Fruit fly (Drosophila melanogaster) whole organism: Measurements from ENCODE around the gene Shc.

Experiments
- CG8478 ChIP-seq: fragments of >200 bp; optimal IDR thresholded peaks from 2 replicates; lab custom pipeline; 2018; ENCODE audit warnings: inconsistent platforms
- Dll ChIP-seq: fragments of >200 bp; optimal IDR thresholded peaks from 2 replicates; lab custom pipeline; 2017
- EcR ChIP-seq, 2 experiments: fragments of >200 bp; optimal IDR thresholded peaks; 2 replicates each; lab custom pipeline; 2017; ENCODE audit warnings: missing biosample characterization in 2 of 2, missing genetic modification characterization in 2 of 2, missing genetic modification reagents in 2 of 2
- pan ChIP-seq: fragments of >200 bp; optimal IDR thresholded peaks from 2 replicates; lab custom pipeline; 2017
- psq ChIP-seq: fragments of >200 bp; optimal IDR thresholded peaks from 2 replicates; lab custom pipeline; 2017
- usp ChIP-seq: fragments of >200 bp; optimal IDR thresholded peaks from 2 replicates; lab custom pipeline; 2017; ENCODE audit warnings: missing biosample characterization, missing genetic modification characterization, mixed read lengths

Gene Shc

DNA sequence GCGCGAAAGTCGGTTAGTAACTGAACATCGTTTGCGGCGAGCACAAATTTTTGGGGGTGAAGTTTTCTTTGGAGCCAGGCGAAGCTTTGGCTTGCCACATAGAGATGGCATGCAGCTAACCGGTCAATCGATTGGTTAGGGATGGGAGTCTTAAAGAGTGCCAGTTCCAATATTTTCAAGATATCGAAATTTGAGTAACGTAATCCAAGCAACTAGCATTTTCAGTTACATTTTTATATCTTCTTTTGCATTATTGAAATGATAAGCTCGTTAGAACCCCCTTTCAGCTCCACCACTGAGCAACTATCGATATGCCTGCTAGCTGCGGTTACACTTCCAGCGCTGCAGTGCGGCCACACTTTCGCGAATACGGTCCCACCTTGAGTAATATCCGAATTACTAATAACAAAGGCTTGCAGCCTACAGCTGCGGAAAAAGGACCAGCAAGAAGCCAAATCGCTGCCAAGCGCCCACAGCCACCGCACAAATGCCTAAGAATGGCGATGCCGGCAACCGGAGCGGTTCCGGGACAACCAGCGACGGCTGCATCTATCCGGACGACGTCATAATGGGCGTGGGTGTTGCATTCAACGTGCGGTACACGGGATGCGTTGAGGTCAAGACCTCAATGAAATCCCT lies at the start of gene Shc, which contains the start of gene Atat:
TSS of gene Shc (plus strand) at position 355 of the 639 bp plus-strand sequence.
TSS of gene Atat (minus strand) at position 103 of the 639 bp plus-strand sequence.
- TF ChIP-seq EcR (GFP tag; optimal IDR thresholded peaks at IDR 0.05; lab: Kevin White, UChicago) (no peak), Dll (lab: Kevin White, UChicago) (no peak), CG8478 (lab: Kevin White, UChicago) (no peak), pan (lab: Kevin White, UChicago) (no peak), usp (GFP tag; lab: Kevin White, UChicago) (no peak), psq (lab: Kevin White, UChicago) (no peak)

DNA sequence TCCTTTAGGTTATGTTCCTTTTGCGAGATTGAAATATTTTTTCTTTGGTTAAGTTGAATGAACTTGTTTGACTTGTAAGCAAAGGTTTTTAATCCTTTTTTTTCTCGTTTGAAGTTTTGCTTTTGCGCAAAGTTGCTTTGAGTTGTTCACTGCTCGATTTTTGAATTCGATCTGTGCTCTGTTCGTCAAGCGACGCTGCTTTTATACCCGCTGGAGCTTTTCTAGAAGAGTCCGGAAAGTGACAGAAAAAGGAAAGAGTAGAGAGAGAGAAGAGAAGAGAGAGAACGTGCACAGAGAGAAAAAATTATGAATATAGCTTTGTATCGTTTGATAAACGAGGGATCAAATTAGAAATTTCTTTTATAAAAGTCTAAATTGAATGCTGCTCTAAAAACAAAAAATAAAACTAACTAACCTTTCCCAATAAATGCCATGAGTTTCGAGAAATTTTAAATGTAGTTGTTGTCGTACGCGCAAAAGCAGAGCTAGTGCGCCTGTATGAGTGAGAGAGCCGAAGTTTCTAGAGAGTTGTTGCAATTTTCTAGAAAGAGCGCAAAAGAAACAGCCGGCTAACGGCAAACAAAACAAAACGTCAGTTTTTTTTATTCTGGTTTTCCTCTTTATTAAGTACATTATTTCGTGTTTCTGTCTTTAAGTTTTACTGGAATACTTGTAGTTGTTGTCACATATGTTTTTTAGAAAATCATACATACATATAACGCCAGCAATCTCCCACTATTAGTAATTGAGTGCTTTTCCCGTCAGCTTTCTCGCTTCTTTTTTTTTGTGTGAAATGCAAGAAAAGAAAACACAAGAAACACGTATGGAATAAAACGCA lies 49.4 kb upstream of the Shc start, which contains the start of gene Hsp26:
TSS of gene Hsp26 (minus strand) at position 230 of the 838 bp plus-strand sequence.
- no peak for TF ChIP-seq Dll (lab: Kevin White, UChicago)
- TF ChIP-seq EcR (GFP tag; optimal IDR thresholded peaks at IDR 0.05; lab: Kevin White, UChicago) = peak; percentile 74 to 96

DNA sequence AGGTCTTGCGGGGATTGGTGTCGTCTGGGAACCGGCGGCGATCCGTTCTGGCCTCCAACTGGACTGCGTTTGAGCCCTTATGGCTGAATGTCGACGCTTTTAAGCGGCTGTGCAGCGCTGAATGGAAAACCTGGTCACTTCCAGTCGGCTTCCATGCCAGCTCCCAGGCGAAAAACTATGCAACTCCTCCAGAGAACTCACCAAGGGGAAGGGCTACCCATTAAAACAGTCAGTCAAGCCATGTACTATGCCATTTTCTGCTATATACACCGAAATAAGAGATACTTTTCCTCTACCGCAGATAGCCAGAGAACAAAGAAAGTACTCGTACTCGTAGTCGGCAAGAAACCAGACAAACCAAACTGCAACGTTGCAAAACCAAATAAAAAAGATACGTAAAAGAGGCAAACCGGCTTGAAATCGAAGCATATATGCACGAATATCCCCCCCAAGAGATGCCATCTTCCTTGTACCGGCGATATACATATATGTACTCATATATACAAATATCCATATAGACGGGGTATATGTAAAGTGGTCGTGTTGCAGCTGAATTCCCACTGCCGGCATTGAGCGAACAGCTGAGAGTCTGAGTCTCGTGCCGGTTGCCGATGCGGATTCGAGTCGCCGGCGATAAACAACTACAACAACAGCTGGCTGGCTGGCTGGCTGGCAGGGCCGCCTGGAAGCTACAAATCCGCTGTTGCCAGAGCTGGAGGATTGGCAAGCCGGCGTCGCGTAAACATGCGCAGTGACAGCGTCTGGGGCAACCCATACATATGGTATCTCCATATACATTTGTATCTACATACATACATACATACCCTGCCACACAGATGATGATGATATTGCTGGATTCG lies 47.1 kb upstream of the Shc start, which contains the start of gene Hsp67Ba:
TSS of gene Hsp67Ba (minus strand) at position 51 of the 860 bp plus-strand sequence.
- peak; percentile 20 for TF ChIP-seq Dll (lab: Kevin White, UChicago)
- no peak for TF ChIP-seq EcR (GFP tag; optimal IDR thresholded peaks at IDR 0.05; lab: Kevin White, UChicago)

DNA sequence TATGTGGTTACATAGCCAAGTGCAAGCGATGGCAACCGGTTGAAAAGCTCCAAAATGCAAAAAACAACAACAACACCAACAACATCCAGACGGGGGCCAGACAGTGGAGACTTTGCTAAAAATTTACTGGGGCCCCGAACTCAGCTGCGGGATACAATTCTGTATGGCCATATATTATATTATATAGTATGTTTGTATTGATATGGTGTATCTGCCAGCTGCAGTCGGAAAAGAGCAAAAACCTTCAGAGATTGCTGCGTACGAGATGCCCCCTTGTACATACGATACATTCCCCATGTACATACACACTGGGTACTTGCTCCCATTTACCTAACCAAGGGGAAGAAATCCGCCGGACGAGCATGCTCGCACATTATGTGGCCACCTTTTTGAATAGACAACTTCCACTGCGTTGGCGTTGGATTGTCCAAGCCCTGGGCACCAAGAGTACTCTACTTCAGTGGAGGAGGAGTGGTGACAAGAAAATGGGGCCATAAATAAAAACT lies 46.4 kb upstream of the Shc start:
- TF ChIP-seq Dll (lab: Kevin White, UChicago) = no peak
- TF ChIP-seq pan (lab: Kevin White, UChicago) = no peak
- no peak for TF ChIP-seq CG8478 (lab: Kevin White, UChicago)
- TF ChIP-seq EcR (GFP tag; optimal IDR thresholded peaks at IDR 0.05; lab: Kevin White, UChicago) = no peak
- no peak for TF ChIP-seq usp (GFP tag; lab: Kevin White, UChicago)
- TF ChIP-seq psq (lab: Kevin White, UChicago) = no peak

DNA sequence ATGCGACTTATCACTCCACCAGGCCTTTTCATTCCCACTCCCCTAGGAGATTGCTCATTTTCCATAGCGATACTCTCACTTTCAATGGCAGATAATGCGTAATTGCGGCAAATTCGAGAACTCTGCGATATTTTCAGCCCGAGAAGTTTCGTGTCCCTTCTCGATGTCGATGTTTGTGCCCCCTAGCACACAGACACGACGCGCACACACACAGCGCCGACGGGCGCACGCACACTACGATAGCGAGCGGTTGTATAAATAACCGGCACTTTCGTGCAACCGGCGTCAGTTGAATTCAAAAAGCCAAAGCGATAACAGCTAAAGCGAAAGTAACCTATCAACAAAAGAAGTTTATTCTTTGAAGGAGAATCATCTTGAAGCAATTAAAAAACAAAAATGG lies 45.2 kb upstream of the Shc start, which contains the start of gene Hsp23:
TSS of gene Hsp23 (plus strand) at position 281 of the 400 bp plus-strand sequence.
- TF ChIP-seq psq (lab: Kevin White, UChicago) = no peak
- TF ChIP-seq pan (lab: Kevin White, UChicago) = no peak
- peak in 1 of 2 experiments; percentile 48 for TF ChIP-seq EcR (GFP tag; optimal IDR thresholded peaks at IDR 0.05; lab: Kevin White, UChicago)
- no peak for TF ChIP-seq CG8478 (lab: Kevin White, UChicago)
- TF ChIP-seq Dll (lab: Kevin White, UChicago) = peak; percentile 18
- TF ChIP-seq usp (GFP tag; lab: Kevin White, UChicago) = no peak

DNA sequence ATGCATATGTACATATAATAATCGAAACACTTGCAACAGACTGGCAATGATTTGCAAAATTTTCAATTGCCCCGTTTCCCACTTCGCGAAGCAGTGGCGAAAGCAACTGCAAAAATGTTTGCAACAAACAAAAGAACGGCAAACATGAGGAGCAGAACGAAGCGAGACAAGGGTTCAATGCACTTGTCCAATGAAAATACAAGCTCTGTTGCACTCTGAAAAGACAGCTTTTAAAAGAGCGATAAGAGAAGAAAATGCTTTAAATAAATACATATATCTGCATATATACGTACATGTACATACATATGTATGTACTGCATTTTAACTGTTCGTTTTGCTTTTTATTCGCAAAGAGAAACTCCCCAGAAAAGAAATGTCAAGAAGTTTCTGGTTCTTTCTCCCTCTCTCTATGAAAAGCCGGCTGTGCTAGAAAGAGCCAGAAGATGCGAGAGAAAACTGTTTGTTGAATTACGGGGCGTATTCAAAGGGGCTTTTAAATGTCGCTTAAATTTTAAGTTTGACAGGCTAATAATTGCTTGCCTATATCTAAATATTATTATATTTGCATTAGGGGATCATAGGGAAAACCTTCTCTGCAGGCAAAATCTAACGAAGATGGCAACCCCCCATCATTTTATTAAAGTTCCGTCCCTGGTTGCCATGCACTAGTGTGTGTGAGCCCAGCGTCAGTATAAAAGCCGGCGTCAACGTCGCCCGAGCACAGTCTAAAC lies 43.3 kb upstream of the Shc start, which contains the start of gene Hsp27:
TSS of gene Hsp27 (plus strand) at position 719 of the 731 bp plus-strand sequence.
- TF ChIP-seq CG8478 (lab: Kevin White, UChicago) (peak; percentile 42), EcR (GFP tag; optimal IDR thresholded peaks at IDR 0.05; lab: Kevin White, UChicago) (peak in 1 of 2 experiments; percentile 76), Dll (lab: Kevin White, UChicago) (no peak), pan (lab: Kevin White, UChicago) (no peak), psq (lab: Kevin White, UChicago) (no peak), usp (GFP tag; lab: Kevin White, UChicago) (no peak)

DNA sequence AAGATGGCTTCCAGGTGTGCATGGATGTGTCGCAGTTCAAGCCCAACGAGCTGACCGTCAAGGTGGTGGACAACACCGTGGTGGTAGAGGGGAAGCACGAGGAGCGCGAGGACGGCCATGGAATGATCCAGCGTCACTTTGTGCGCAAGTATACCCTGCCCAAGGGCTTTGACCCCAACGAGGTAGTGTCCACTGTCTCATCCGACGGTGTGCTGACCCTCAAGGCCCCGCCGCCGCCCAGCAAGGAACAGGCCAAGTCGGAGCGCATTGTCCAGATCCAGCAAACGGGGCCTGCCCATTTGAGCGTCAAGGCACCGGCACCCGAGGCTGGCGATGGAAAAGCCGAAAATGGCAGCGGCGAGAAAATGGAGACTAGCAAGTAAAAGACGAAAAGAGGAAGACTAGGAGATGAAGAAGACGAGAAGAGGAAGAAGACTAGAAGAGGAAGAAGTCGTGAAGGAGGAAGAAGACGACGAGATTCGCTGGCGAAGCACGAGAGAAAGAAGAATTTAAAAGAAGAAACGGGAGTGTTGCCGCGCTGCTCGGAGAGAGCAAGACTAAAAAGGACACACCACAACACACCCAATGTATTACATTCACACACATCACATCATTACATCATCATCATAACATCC lies 42.2 kb upstream of the Shc start:
- TF ChIP-seq CG8478 (lab: Kevin White, UChicago) = no peak
- no peak for TF ChIP-seq Dll (lab: Kevin White, UChicago)
- no peak for TF ChIP-seq psq (lab: Kevin White, UChicago)
- peak in 1 of 2 experiments; percentile 17 for TF ChIP-seq EcR (GFP tag; optimal IDR thresholded peaks at IDR 0.05; lab: Kevin White, UChicago)
- no peak for TF ChIP-seq usp (GFP tag; lab: Kevin White, UChicago)

DNA sequence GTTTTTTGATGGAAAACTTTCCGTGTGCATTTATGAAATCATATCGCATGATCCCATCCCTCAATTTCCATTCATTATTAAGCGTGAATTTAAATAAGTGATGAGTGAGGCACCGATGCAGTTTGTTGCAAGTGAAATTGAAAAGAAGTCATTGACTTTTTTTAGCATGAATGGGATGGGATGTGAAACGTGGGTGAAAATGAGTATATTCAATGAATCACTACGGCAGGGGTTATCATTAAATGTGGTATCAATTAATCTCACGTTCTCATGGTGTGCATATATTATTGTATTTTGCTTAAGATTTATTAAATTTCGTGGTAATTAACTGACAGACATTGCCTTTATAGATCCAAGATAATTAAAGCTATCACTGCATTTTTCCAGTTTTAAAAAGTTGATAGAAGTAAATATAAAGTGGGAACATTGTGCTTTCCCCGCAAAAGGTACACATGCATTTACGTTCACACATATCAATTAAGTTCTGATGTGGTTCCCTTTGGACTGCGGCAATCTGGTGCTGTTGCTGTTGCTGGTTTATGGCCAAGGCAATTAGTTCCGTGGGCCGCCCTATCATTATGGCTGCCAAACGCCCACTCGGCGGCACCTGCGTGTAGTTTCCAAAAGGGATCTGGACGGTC lies 35.4 kb upstream of the Shc start:
- TF ChIP-seq usp (GFP tag; lab: Kevin White, UChicago) (no peak), Dll (lab: Kevin White, UChicago) (no peak), EcR (GFP tag; optimal IDR thresholded peaks at IDR 0.05; lab: Kevin White, UChicago) (no peak), psq (lab: Kevin White, UChicago) (no peak), CG8478 (lab: Kevin White, UChicago) (no peak), pan (lab: Kevin White, UChicago) (no peak)

DNA sequence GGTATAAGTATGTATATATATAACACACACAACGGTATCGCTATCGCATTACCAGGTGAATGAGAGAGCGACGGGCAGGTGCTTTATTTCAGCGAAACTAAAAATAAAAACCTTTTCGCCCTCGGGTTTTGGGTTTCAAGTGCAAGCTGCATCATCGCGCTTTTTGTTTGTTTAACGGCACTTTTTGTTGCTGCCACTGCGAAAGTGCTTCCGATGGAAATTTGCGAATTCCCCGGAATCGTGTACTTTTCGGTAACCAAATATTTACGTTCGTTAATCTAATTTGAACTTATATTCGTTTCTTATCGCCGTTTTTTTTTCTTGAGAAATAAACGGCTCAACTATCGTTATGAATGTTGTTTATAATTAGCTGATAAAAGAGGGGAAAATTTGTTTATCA lies 30.8 kb upstream of the Shc start:
- TF ChIP-seq Dll (lab: Kevin White, UChicago) (no peak), EcR (GFP tag; optimal IDR thresholded peaks at IDR 0.05; lab: Kevin White, UChicago) (no peak), usp (GFP tag; lab: Kevin White, UChicago) (no peak), CG8478 (lab: Kevin White, UChicago) (no peak), pan (lab: Kevin White, UChicago) (no peak), psq (lab: Kevin White, UChicago) (no peak)
